Fruit fly (Drosophila melanogaster) whole organism, embryonic: Measurements from ENCODE around the gene CG34282.

Experiments
- Asciz ChIP-seq: fragments of 200-800 bp; sonication (Bioruptor generic); optimal IDR thresholded peaks from 2 replicates; lab custom pipeline; 2017; ENCODE audit warnings: missing biosample characterization, mild to moderate bottlenecking, missing genetic modification characterization, missing genetic modification reagents
- CG11696 ChIP-seq: fragments of 200-800 bp; sonication (Bioruptor generic); IDR thresholded peaks from 2 replicates; pipeline ENCODE4 v1.3.6; 2022; ENCODE audit warnings: missing biosample characterization, missing genetic modification characterization
- CG12744 ChIP-seq: fragments of 200-800 bp; sonication (Bioruptor generic); optimal IDR thresholded peaks from 2 replicates; lab custom pipeline; 2016; ENCODE audit warnings: missing biosample characterization, missing genetic modification characterization
- CG13296 ChIP-seq: fragments of 200-800 bp; sonication (Bioruptor generic); optimal IDR thresholded peaks from 3 replicates; lab custom pipeline; 2018; ENCODE audit warnings: missing biosample characterization, mild to moderate bottlenecking, missing genetic modification characterization
- CG13424 ChIP-seq: fragments of 200-800 bp; sonication (Bioruptor generic); optimal IDR thresholded peaks from 2 replicates; lab custom pipeline; 2019; ENCODE audit warnings: missing biosample characterization, mild to moderate bottlenecking, missing genetic modification characterization, moderate library complexity
- CG15479 ChIP-seq: fragments of 200-800 bp; sonication (Bioruptor generic); optimal IDR thresholded peaks from 3 replicates; lab custom pipeline; 2019; ENCODE audit warnings: missing biosample characterization, mild to moderate bottlenecking, missing genetic modification characterization, moderate library complexity
- CG1602 ChIP-seq: fragments of 200-800 bp; sonication (Bioruptor generic); optimal IDR thresholded peaks from 3 replicates; lab custom pipeline; 2016; ENCODE audit warnings: missing biosample characterization, missing genetic modification characterization
- CG18764 ChIP-seq: fragments of 200-800 bp; sonication (Bioruptor generic); optimal IDR thresholded peaks from 3 replicates; lab custom pipeline; 2016; ENCODE audit warnings: missing biosample characterization, missing genetic modification characterization
- CG3163 ChIP-seq: fragments of 200-800 bp; sonication (Bioruptor generic); optimal IDR thresholded peaks from 3 replicates; lab custom pipeline; 2016; ENCODE audit warnings: missing biosample characterization, missing genetic modification characterization
- CG33557 ChIP-seq: fragments of 200-800 bp; sonication (Bioruptor generic); optimal IDR thresholded peaks from 2 replicates; lab custom pipeline; 2019; ENCODE audit warnings: missing biosample characterization, mild to moderate bottlenecking, missing genetic modification characterization, moderate library complexity
- CG5180 ChIP-seq: fragments of 200-800 bp; sonication (Bioruptor generic); optimal IDR thresholded peaks from 3 replicates; lab custom pipeline; 2017; ENCODE audit warnings: missing biosample characterization, missing genetic modification characterization, mild to moderate bottlenecking, moderate library complexity, missing genetic modification reagents
- CG7928 ChIP-seq: fragments of 200-800 bp; sonication (Bioruptor generic); optimal IDR thresholded peaks from 2 replicates; lab custom pipeline; 2017; ENCODE audit warnings: missing biosample characterization, mild to moderate bottlenecking, missing genetic modification characterization
- CG8089 ChIP-seq: fragments of 200-800 bp; sonication (Bioruptor generic); optimal IDR thresholded peaks from 3 replicates; lab custom pipeline; 2016; ENCODE audit warnings: missing biosample characterization, missing genetic modification characterization
- Fer1 ChIP-seq: fragments of 200-800 bp; sonication (Bioruptor generic); optimal IDR thresholded peaks from 2 replicates; lab custom pipeline; 2017; ENCODE audit warnings: missing biosample characterization, mild to moderate bottlenecking, missing genetic modification characterization
- Hmr ChIP-seq: fragments of 200-800 bp; sonication (Bioruptor generic); optimal IDR thresholded peaks from 3 replicates; lab custom pipeline; 2017; ENCODE audit warnings: mild to moderate bottlenecking, missing biosample characterization, missing genetic modification reagents, missing genetic modification characterization
- Hsf ChIP-seq: fragments of 200-800 bp; sonication (Bioruptor generic); optimal IDR thresholded peaks from 3 replicates; lab custom pipeline; 2016; ENCODE audit warnings: missing biosample characterization, missing genetic modification characterization
- Lhr ChIP-seq: fragments of 200-800 bp; sonication (Bioruptor generic); optimal IDR thresholded peaks from 3 replicates; lab custom pipeline; 2017; ENCODE audit warnings: mild to moderate bottlenecking, missing biosample characterization, missing genetic modification reagents, missing genetic modification characterization
- Lim3 ChIP-seq: fragments of 200-800 bp; sonication (Bioruptor generic); IDR thresholded peaks from 2 replicates; pipeline ENCODE4 v1.3.6; 2022; ENCODE audit warnings: missing biosample characterization, missing genetic modification characterization
- NK7.1 ChIP-seq: fragments of 200-800 bp; sonication (Bioruptor generic); optimal IDR thresholded peaks from 3 replicates; lab custom pipeline; 2016; ENCODE audit warnings: missing biosample characterization, missing genetic modification characterization
- Rfx ChIP-seq: fragments of 200-800 bp; sonication (Bioruptor generic); IDR thresholded peaks from 2 replicates; pipeline ENCODE4 v1.3.6; 2022; ENCODE audit warnings: missing biosample characterization, missing genetic modification characterization
- Sin3A ChIP-seq: fragments of >200 bp; optimal IDR thresholded peaks from 2 replicates; lab custom pipeline; 2018
- ac ChIP-seq: fragments of 200-800 bp; sonication (Bioruptor generic); optimal IDR thresholded peaks from 3 replicates; lab custom pipeline; 2017; ENCODE audit warnings: missing biosample characterization, mild to moderate bottlenecking, missing genetic modification characterization
- al ChIP-seq: fragments of 200-800 bp; sonication (Bioruptor generic); IDR thresholded peaks from 2 replicates; pipeline ENCODE4 v1.3.6; 2022; ENCODE audit warnings: missing biosample characterization, missing genetic modification characterization
- ap ChIP-seq: fragments of 200-800 bp; sonication (Bioruptor generic); IDR thresholded peaks from 2 replicates; pipeline ENCODE4 v1.3.6; 2022; ENCODE audit warnings: missing biosample characterization, missing genetic modification characterization
- ash1 ChIP-seq: fragments of 200-800 bp; sonication (Bioruptor generic); optimal IDR thresholded peaks from 2 replicates; lab custom pipeline; 2018; ENCODE audit warnings: missing biosample characterization, mild to moderate bottlenecking, missing genetic modification characterization
- chif ChIP-seq, 2 experiments: fragments of 200-800 bp; sonication (Bioruptor generic); optimal IDR thresholded peaks; 3 replicates each; lab custom pipeline; 2016; ENCODE audit warnings: missing biosample characterization in 2 of 2, missing genetic modification characterization in 2 of 2
- crol ChIP-seq: fragments of 200-800 bp; sonication (Bioruptor generic); IDR thresholded peaks from 2 replicates; pipeline ENCODE4 v1.3.6; 2022; ENCODE audit warnings: missing biosample characterization, missing genetic modification characterization
- dan ChIP-seq: fragments of 200-800 bp; sonication (Bioruptor generic); IDR thresholded peaks from 2 replicates; pipeline ENCODE4 v1.3.6; 2022; ENCODE audit warnings: missing biosample characterization, missing genetic modification characterization
- ems ChIP-seq: fragments of 200-800 bp; sonication (Bioruptor generic); optimal IDR thresholded peaks from 3 replicates; lab custom pipeline; 2016; ENCODE audit warnings: missing biosample characterization, missing genetic modification characterization
- eve ChIP-seq, 2 experiments: fragments of >200 bp; optimal IDR thresholded peaks; 2 replicates each; lab custom pipeline; 2017; ENCODE audit warnings: missing biosample characterization in 2 of 2, missing genetic modification characterization in 2 of 2
- fd102C ChIP-seq: fragments of 200-800 bp; sonication (Bioruptor generic); optimal IDR thresholded peaks from 2 replicates; lab custom pipeline; 2018; ENCODE audit warnings: missing biosample characterization, mild to moderate bottlenecking, missing genetic modification characterization, moderate library complexity
- gem ChIP-seq: fragments of 200-800 bp; sonication (Bioruptor generic); optimal IDR thresholded peaks from 2 replicates; lab custom pipeline; 2019; ENCODE audit warnings: missing biosample characterization, mild to moderate bottlenecking, missing genetic modification characterization, moderate library complexity
- grau ChIP-seq: fragments of 200-800 bp; optimal IDR thresholded peaks from 3 replicates; lab custom pipeline; 2019; ENCODE audit warnings: missing biosample characterization, mild to moderate bottlenecking, missing genetic modification characterization, moderate library complexity
- gt ChIP-seq: fragments of 200-800 bp; sonication (Bioruptor generic); IDR thresholded peaks from 2 replicates; pipeline ENCODE4 v1.3.6; 2022; ENCODE audit warnings: missing biosample characterization, missing genetic modification characterization
- klu ChIP-seq: fragments of 200-800 bp; sonication (Bioruptor generic); IDR thresholded peaks from 2 replicates; pipeline ENCODE4 v1.3.6; 2022; ENCODE audit warnings: missing biosample characterization, missing genetic modification characterization
- kni ChIP-seq: fragments of 200-800 bp; sonication (Bioruptor generic); optimal IDR thresholded peaks from 3 replicates; lab custom pipeline; 2017; ENCODE audit warnings: mild to moderate bottlenecking, missing biosample characterization, missing genetic modification reagents, missing genetic modification characterization
- knrl ChIP-seq: fragments of 200-800 bp; sonication (Bioruptor generic); IDR thresholded peaks from 3 replicates; pipeline ENCODE4 v1.3.6; 2022; ENCODE audit warnings: missing biosample characterization, missing genetic modification characterization; ENCODE audit not compliant: partially characterized antibody
- mam ChIP-seq: fragments of 200-800 bp; sonication (Bioruptor generic); optimal IDR thresholded peaks from 3 replicates; lab custom pipeline; 2016; ENCODE audit warnings: missing biosample characterization, missing genetic modification characterization
- nau ChIP-seq: fragments of 200-800 bp; sonication (Bioruptor generic); optimal IDR thresholded peaks from 3 replicates; lab custom pipeline; 2017; ENCODE audit warnings: missing biosample characterization, mild to moderate bottlenecking, missing genetic modification characterization, missing genetic modification reagents
- peb ChIP-seq: fragments of 200-800 bp; sonication (Bioruptor generic); IDR thresholded peaks from 2 replicates; pipeline ENCODE4 v1.3.6; 2022; ENCODE audit warnings: missing biosample characterization, missing genetic modification characterization
- pzg ChIP-seq: fragments of 200-800 bp; sonication (Bioruptor generic); optimal IDR thresholded peaks from 3 replicates; lab custom pipeline; 2018; ENCODE audit warnings: missing biosample characterization, mild to moderate bottlenecking, missing genetic modification characterization, moderate library complexity
- ranshi ChIP-seq: fragments of 200-800 bp; sonication (Bioruptor generic); IDR thresholded peaks from 2 replicates; pipeline ENCODE4 v1.3.6; 2022; ENCODE audit warnings: missing biosample characterization, missing genetic modification characterization
- ro ChIP-seq: fragments of 200-800 bp; sonication (Bioruptor generic); IDR thresholded peaks from 2 replicates; pipeline ENCODE4 v1.3.6; 2022; ENCODE audit warnings: missing biosample characterization, missing genetic modification characterization
- row ChIP-seq: fragments of 200-800 bp; sonication (Bioruptor generic); IDR thresholded peaks from 3 replicates; pipeline ENCODE4 v1.3.6; 2022; ENCODE audit warnings: missing biosample characterization, missing genetic modification characterization
- sens-2 ChIP-seq: fragments of 200-800 bp; sonication (Bioruptor generic); IDR thresholded peaks from 2 replicates; pipeline ENCODE4 v1.3.6; 2022; ENCODE audit warnings: missing biosample characterization, missing genetic modification characterization
- shn ChIP-seq: fragments of 200-800 bp; sonication (Bioruptor generic); optimal IDR thresholded peaks from 3 replicates; lab custom pipeline; 2016; ENCODE audit warnings: missing biosample characterization, missing genetic modification characterization
- stwl ChIP-seq: fragments of 200-800 bp; sonication (Bioruptor generic); optimal IDR thresholded peaks from 3 replicates; lab custom pipeline; 2018; ENCODE audit warnings: missing biosample characterization, mild to moderate bottlenecking, missing genetic modification characterization, moderate library complexity
- tio ChIP-seq: fragments of 200-800 bp; sonication (Bioruptor generic); optimal IDR thresholded peaks from 2 replicates; lab custom pipeline; 2017; ENCODE audit warnings: missing biosample characterization, missing genetic modification characterization, inconsistent platforms
- tna ChIP-seq: fragments of 200-800 bp; sonication (Bioruptor generic); IDR thresholded peaks from 2 replicates; pipeline ENCODE4 v1.3.6; 2022; ENCODE audit warnings: missing biosample characterization, missing genetic modification characterization; ENCODE audit not compliant: partially characterized antibody
- vfl ChIP-seq: fragments of 200-800 bp; sonication (Bioruptor generic); optimal IDR thresholded peaks from 2 replicates; lab custom pipeline; 2016; ENCODE audit warnings: missing biosample characterization, missing genetic modification characterization

CG34282 gene

DNA sequence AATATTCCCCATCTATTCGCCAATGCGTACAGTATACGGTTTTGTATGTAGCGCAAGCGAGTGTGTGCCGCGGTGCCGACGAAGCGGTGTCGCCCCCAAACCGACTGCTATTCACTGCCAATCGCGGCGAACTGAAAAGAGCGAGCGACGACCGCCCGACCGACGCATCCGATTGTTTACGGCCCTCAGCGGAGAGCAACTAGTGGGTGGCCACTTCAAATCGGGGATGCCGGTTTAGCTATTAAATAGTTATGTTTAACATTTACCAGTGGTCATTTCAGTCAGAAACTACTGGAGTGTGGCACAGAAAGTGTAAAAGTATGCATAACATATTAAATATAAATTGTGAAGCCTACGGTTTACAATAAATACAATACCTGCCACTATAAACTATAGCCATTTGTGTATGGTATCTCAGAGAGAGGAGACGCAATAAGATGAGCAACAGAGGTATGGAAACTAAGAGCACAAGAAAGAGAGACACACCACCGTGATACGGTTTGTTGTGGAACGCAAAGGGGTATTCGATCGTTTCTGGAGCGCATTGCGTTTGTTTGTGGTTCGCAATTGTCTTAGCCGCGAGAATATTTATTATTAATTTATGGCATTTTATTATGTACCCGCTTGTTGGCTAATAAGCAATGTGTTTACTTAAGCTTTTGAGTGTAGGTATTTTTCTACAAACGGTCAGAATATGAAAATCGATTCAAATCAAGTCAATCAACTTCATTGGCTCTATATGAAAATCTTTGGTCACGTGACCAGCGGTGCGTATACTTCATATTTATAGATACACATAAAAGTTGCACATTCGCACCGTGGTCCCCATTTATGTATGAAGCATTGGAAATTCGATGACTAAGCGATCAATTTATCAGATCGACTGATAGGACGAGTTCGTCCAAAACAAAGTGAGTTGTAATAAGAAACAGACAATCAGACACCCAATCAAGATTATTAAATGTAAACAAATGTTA is 45.2 kb downstream of the CG34282 start (continued):
- no peak for TF ChIP-seq dan (GFP tag; lab: Robert Waterston, UW)
- TF ChIP-seq chif (GFP tag; optimal IDR thresholded peaks at IDR 0.05; lab: Kevin White, UChicago): no peak
- no peak for TF ChIP-seq ems (GFP tag; lab: Kevin White, UChicago)
- TF ChIP-seq knrl: no peak
- no peak for TF ChIP-seq mam (GFP tag; lab: Kevin White, UChicago)
- TF ChIP-seq ranshi (GFP tag; lab: Robert Waterston, UW): no peak
- TF ChIP-seq gt: no peak
- TF ChIP-seq CG1602: no peak
- TF ChIP-seq sens-2 (GFP tag; lab: Robert Waterston, UW): no peak
- TF ChIP-seq vfl (GFP tag; lab: Kevin White, UChicago): peak; percentile 9
- TF ChIP-seq Rfx (GFP tag; lab: Robert Waterston, UW): peak; percentile 44; the same call in 1 of the 2 replicates
- no peak for TF ChIP-seq nau (GFP tag; lab: Kevin White, UChicago)
- TF ChIP-seq peb (GFP tag; lab: Robert Waterston, UW): no peak
- no peak for TF ChIP-seq NK7.1 (GFP tag; lab: Kevin White, UChicago)
- peak; percentile 25 for TF ChIP-seq Fer1 (GFP tag; lab: Kevin White, UChicago)
- no peak for TF ChIP-seq Hmr (GFP tag; lab: Kevin White, UChicago)
- no peak for TF ChIP-seq ash1 (GFP tag; lab: Kevin White, UChicago)
- TF ChIP-seq CG5180 (GFP tag; lab: Kevin White, UChicago): no peak
- TF ChIP-seq row: peak; percentile 89
- no peak for TF ChIP-seq eve (GFP tag; optimal IDR thresholded peaks at IDR 0.05; lab: Kevin White, UChicago)
- no peak for TF ChIP-seq stwl
- TF ChIP-seq klu (GFP tag; lab: Robert Waterston, UW): no peak
- peak; percentile 85 for TF ChIP-seq CG3163 (GFP tag; lab: Kevin White, UChicago)
- TF ChIP-seq CG11696 (GFP tag; lab: Robert Waterston, UW): no peak
- TF ChIP-seq Lim3 (GFP tag; lab: Robert Waterston, UW): no peak
- TF ChIP-seq pzg (GFP tag; lab: Kevin White, UChicago): no peak
- TF ChIP-seq shn (GFP tag; lab: Kevin White, UChicago): no peak
- TF ChIP-seq Hsf: no peak
- TF ChIP-seq fd102C (GFP tag; lab: Kevin White, UChicago): no peak
- TF ChIP-seq tna (GFP tag; lab: Robert Waterston, UW): no peak
- no peak for TF ChIP-seq CG18764 (GFP tag; lab: Kevin White, UChicago)
- TF ChIP-seq CG15479 (GFP tag; lab: Kevin White, UChicago): no peak
- TF ChIP-seq grau (tag; lab: Kevin White, UChicago): no peak
- no peak for TF ChIP-seq Sin3A (lab: Kevin White, UChicago)
- TF ChIP-seq CG7928: no peak
- peak; percentile 53 for TF ChIP-seq kni (GFP tag; lab: Kevin White, UChicago)
- TF ChIP-seq CG13296 (GFP tag; lab: Kevin White, UChicago): peak; percentile 30
- no peak for TF ChIP-seq CG12744 (GFP tag; lab: Kevin White, UChicago)
- no peak for TF ChIP-seq Asciz
- TF ChIP-seq ro (GFP tag; lab: Robert Waterston, UW): no peak
- TF ChIP-seq CG13424 (tag; lab: Kevin White, UChicago): no peak
- TF ChIP-seq ac (GFP tag; lab: Kevin White, UChicago): no peak
- TF ChIP-seq Lhr: no peak
- TF ChIP-seq tio (GFP tag; lab: Kevin White, UChicago): no peak
- TF ChIP-seq CG8089: no peak
- TF ChIP-seq al (GFP tag; lab: Robert Waterston, UW): no peak
- TF ChIP-seq ap (GFP tag; lab: Robert Waterston, UW): no peak
- TF ChIP-seq gem: peak; percentile 3
- TF ChIP-seq crol (GFP tag; lab: Robert Waterston, UW): no peak
- no peak for TF ChIP-seq CG33557 (GFP tag; lab: Kevin White, UChicago)
